Worm (Caenorhabditis elegans) whole organism, early embryonic: ENCODE data around the gene rde-1.

Experiments
- B0310.2 ChIP-seq: sonication (generic microtip); optimal IDR thresholded peaks from 2 replicates; lab custom pipeline; 2016; ENCODE audit warnings: mild to moderate bottlenecking, missing genetic modification characterization, missing compliant biosample characterization
- ama-1 ChIP-seq: fragments of 150-350 bp; optimal IDR thresholded peaks from 2 replicates; lab custom pipeline; 2014
- ceh-13 ChIP-seq: fragments of 200-800 bp; sonication (Bioruptor generic); optimal IDR thresholded peaks from 2 replicates; lab custom pipeline; 2018; ENCODE audit warnings: mild to moderate bottlenecking, missing genetic modification characterization, missing compliant biosample characterization
- ets-7 ChIP-seq: sonication (generic microtip); optimal IDR thresholded peaks from 2 replicates; lab custom pipeline; 2016; ENCODE audit warnings: missing genotype, missing genetic modification characterization, missing compliant biosample characterization
- hmbx-1 ChIP-seq: sonication (generic microtip); optimal IDR thresholded peaks from 2 replicates; lab custom pipeline; 2016; ENCODE audit warnings: mild to moderate bottlenecking, missing genetic modification characterization, missing compliant biosample characterization
- hnd-1 ChIP-seq: sonication (generic microtip); optimal IDR thresholded peaks from 2 replicates; lab custom pipeline; 2016; ENCODE audit warnings: missing genetic modification characterization, missing compliant biosample characterization
- pes-1 ChIP-seq: fragments of 200-800 bp; sonication (Bioruptor generic); IDR thresholded peaks from 2 replicates; pipeline ENCODE4 v1.3.6; 2022; ENCODE audit warnings: missing genetic modification reagents, missing genetic modification characterization, missing compliant biosample characterization
- scrt-1 ChIP-seq: fragments of 200-800 bp; sonication (Bioruptor generic); IDR thresholded peaks from 2 replicates; pipeline ENCODE4 v1.3.6; 2022; ENCODE audit warnings: missing genetic modification characterization, missing compliant biosample characterization
- tbx-11 ChIP-seq: fragments of 200-800 bp; sonication (Bioruptor generic); IDR thresholded peaks from 2 replicates; pipeline ENCODE4 v1.3.6; 2022; ENCODE audit warnings: missing genetic modification characterization, missing compliant biosample characterization
- tbx-37 ChIP-seq: fragments of 200-800 bp; sonication (Bioruptor generic); conservative IDR thresholded peaks from 2 replicates; pipeline ENCODE4 v1.3.6; 2022; ENCODE audit warnings: missing genetic modification reagents, missing genetic modification characterization, missing compliant biosample characterization

DNA sequence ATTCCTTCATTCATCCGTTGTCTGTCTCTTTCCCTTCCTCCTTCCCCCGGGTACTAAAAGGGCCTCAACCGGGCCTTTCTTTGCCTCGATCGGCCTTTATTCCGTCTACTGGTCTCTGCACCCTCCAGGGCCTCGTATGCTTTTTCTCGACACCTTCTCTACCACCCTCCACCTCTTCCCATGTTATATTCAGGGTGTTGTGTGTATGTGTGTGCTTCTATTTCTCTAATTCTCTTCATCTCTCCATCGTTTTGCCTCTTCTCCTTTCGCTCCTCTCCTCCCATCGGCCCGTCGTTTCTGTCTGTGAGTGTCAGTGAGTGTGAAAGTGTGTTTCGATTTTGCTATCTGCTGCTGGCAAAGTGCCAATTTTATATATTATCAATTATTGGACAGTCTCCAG is 48.4 kb upstream of the rde-1 start:
- no peak for TF ChIP-seq pes-1 (GFP tag; lab: Robert Waterston, UW)
- TF ChIP-seq hnd-1 (tag; lab: Kevin White, UChicago), result no peak
- TF ChIP-seq ama-1 (lab: Kevin White, UChicago), result no peak
- peak; percentile 2 for TF ChIP-seq B0310.2 (tag; lab: Kevin White, UChicago)
- no peak for TF ChIP-seq hmbx-1
- no peak for TF ChIP-seq scrt-1 (GFP tag; lab: Robert Waterston, UW)
- no peak for TF ChIP-seq tbx-11 (GFP tag; lab: Robert Waterston, UW)
- TF ChIP-seq ceh-13 (GFP tag; lab: Kevin White, UChicago), result no peak
- TF ChIP-seq tbx-37, result 0 out of 2 replicates have a peak, but pooled peaks have one; percentile 9
- no peak for TF ChIP-seq ets-7
